Worm (Caenorhabditis elegans): ENCODE results near the gene twk-9.

twk-9 gene

DNA sequence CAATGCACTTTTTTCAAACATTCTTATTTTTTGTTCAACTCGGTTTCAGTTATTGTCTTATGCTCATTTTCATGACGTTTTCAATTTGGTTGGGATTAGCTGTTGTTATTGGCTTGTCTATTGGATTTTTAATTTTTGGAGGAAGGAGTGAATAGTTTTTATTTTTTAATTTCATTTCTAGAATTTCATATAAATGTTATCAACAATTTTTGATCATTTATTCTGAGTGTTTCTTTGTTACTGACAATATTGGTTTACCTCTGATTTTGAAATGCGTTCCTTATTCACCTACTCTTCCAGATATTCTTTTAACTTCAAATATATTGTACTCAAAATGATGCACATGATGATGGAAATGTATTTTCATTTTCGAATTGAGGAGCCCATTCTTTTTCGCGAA lies 39.0 kb upstream of the twk-9 start, which contains the start of gene F58G6.7:
Gene F58G6.7, plus strand, starts transcription at position 301 of the 400 bp plus-strand sequence.
- TF ChIP-seq dmd-8 (GFP tag; IDR thresholded peaks at IDR 0.05) (no peak), nhr-111 (GFP tag; optimal IDR thresholded peaks at IDR 0.05) (no peak), Y48G9A.11 (GFP tag; IDR thresholded peaks at IDR 0.05) (no peak), snpc-1.2 (GFP tag; IDR thresholded peaks at IDR 0.05) (no peak), dve-1 (tag; optimal IDR thresholded peaks at IDR 0.05; ENCODE audit: insufficient read depth) (no peak), hlh-30 (tag; optimal IDR thresholded peaks at IDR 0.05; ENCODE audit: insufficient read depth) (no peak), lin-39 (tag; optimal IDR thresholded peaks at IDR 0.05) (no peak), tag-97 (GFP tag; IDR thresholded peaks at IDR 0.05) (no peak)

DNA sequence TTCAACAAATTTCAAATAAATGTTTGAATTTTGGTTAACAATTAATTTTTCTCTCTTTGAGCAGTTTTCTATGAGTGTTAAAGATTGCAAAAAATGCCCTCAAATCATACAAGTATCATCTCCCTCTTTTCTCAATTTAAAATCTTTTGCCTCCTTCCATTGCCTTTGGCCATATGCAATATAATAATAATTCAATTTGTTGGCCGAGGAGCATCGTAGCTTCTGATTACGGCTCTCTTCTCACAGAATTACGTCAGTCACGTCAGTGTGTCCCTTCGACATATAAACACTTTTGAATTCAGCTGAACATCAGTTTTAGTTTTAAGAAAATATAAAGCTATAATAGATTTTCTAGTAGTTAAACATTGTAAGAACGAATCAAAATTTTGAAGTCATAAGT lies 37.4 kb upstream of the twk-9 start:
- TF ChIP-seq ZK337.2 (GFP tag; IDR thresholded peaks at IDR 0.05): no peak
- TF ChIP-seq ces-1 (GFP tag; optimal IDR thresholded peaks at IDR 0.05): peak; percentile 41

DNA sequence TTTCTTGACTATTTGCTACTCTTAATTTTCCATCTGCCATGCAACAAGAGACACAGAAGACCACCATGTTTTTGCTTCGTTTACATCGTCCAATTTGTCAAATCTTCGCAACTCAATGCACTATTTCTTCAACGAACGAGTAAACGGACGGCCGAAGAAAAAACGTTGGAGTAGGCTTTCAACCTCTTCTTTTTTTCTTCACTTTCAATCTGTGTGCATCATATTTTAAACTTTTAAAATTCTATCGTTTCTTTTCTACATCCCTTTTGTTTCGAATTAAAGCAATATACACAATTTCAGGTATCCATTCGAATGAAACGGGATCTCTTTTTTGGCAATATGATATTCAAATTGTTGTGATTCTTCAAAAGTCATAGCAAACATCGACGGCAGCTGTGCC lies 35.2 kb upstream of the twk-9 start, which contains the start of gene acc-1:
Gene acc-1, plus strand, starts transcription at position 301 of the 400 bp plus-strand sequence.
- TF ChIP-seq spr-1 (tag; optimal IDR thresholded peaks at IDR 0.05) (no peak), madf-9 (GFP tag; conservative IDR thresholded peaks at IDR 0.05) (no peak), pha-4 (GFP tag; IDR thresholded peaks at IDR 0.05) (no peak), pha-4 (tag; optimal IDR thresholded peaks at IDR 0.05) (no peak), saeg-2 (GFP tag; IDR thresholded peaks at IDR 0.05) (no peak), egl-27 (tag; optimal IDR thresholded peaks at IDR 0.05) (no peak), ZK337.2 (GFP tag; IDR thresholded peaks at IDR 0.05) (no peak), lin-15B (tag; optimal IDR thresholded peaks at IDR 0.05) (no peak), F37D6.2 (tag; optimal IDR thresholded peaks at IDR 0.05) (no peak), egl-43 (GFP tag; IDR thresholded peaks at IDR 0.05) (no peak)

DNA sequence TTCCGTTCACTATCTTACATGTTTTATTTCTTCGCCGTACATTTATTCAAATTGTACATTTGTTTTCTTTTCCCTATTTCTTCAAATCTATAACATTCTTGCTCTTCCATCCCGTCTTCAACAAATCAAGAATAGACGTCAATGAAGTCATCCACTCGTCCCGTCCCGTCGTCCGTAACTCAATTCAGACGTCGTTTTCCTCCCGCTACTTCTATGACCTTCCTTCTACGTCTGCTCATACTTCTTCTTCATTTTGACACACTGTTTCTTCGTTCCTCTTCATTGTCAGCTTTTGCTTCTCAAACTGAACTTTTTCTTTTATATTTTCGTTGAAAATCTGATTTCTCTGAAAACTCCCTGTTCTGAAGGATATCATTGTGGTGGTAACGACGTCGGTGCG lies 33.0 kb upstream of the twk-9 start:
- TF ChIP-seq ceh-62 (tag; optimal IDR thresholded peaks at IDR 0.05): no peak
- peak; percentile 9; the same call in 1 of the 2 replicates for TF ChIP-seq ctbp-1 (GFP tag; IDR thresholded peaks at IDR 0.05)
- TF ChIP-seq aha-1 (tag): peak; percentile 5
- peak; percentile 73 for TF ChIP-seq fkh-10 (GFP tag; optimal IDR thresholded peaks at IDR 0.05)
- TF ChIP-seq ceh-44 (GFP tag; IDR thresholded peaks at IDR 0.05): no peak
- peak in 1 of 2 experiments; percentile 20 for TF ChIP-seq unc-62 (GFP tag; optimal IDR thresholded peaks at IDR 0.05 in 1 of 2)
- TF ChIP-seq unc-62 (tag; optimal IDR thresholded peaks at IDR 0.05): no peak
- TF ChIP-seq fos-1 (tag; optimal IDR thresholded peaks at IDR 0.05): no peak
- no peak for TF ChIP-seq D1046.2 (GFP tag; IDR thresholded peaks at IDR 0.05)
- TF ChIP-seq saeg-2 (GFP tag; IDR thresholded peaks at IDR 0.05): no peak
- no peak for TF ChIP-seq T26A8.4 (GFP tag; IDR thresholded peaks at IDR 0.05)

DNA sequence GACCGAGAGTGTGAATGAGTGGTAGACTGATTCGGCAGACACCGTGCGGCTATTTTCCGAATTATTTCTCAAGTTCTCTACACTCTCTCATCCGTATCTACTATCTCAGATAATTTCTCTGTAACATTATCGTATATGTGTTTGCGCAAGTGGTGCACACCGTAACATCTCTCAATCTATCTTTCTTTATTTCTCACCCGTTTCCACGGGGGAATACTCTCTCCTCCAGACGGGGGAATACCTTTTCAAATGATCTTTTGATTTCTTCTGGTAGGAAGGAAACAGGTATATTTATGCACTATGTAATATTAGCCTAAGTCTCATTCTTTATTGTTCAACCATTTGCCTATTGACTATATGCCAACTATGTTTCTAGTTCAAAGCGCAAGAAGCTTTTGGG lies 25.9 kb upstream of the twk-9 start:
- TF ChIP-seq aha-1 (tag): peak; percentile 81
- no peak for TF ChIP-seq ceh-82 (tag; optimal IDR thresholded peaks at IDR 0.05)
- peak; percentile 28 for TF ChIP-seq nhr-10 (tag; optimal IDR thresholded peaks at IDR 0.05)

DNA sequence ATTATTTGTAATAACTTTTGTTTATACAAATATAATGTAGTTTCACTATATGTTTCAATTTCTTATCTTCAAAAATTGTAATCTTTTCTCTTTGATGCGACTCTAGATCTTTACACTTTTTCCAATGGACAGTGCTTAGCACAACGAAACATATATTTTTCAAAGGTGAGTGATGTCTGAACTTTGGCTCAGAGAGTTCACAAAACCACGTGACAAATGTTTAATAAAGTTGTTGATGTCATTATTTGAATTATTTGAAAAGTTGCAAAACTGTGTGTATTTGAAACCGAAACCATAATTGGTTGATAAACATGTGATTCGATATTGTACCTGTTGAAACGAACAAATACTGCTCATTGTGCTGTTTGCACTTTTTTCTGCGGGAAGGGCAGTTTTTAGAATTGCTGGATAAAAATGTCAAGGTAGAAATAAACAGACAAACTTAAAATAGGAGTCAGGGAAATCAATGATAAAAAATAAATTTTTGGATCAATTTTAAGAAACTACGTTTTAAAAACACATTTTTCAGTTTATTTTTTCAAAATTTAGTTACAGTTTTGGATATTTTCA lies 24.8 kb upstream of the twk-9 start:
- TF ChIP-seq tra-1 (GFP tag; IDR thresholded peaks at IDR 0.05) (no peak), nhr-25 (tag; optimal IDR thresholded peaks at IDR 0.05; ENCODE audit: borderline replicate concordance, insufficient read depth) (no peak), zip-2 (tag; optimal IDR thresholded peaks at IDR 0.05) (no peak), unc-62 (GFP tag; optimal IDR thresholded peaks at IDR 0.05 in 1 of 2) (peak in 1 of 2 experiments; percentile 83), unc-62 (tag; optimal IDR thresholded peaks at IDR 0.05) (no peak), ceh-20 (GFP tag; IDR thresholded peaks at IDR 0.05) (no peak), hmg-1.1 (GFP tag; IDR thresholded peaks at IDR 0.05) (no peak), mdl-1 (tag; optimal IDR thresholded peaks at IDR 0.05) (peak in 1 of 2 experiments; percentile 38), nhr-28 (tag; optimal IDR thresholded peaks at IDR 0.05) (peak; percentile 61), dve-1 (tag; optimal IDR thresholded peaks at IDR 0.05; ENCODE audit: insufficient read depth) (peak; percentile 83), D1046.2 (GFP tag; IDR thresholded peaks at IDR 0.05) (no peak), ama-1 (optimal IDR thresholded peaks at IDR 0.05) (no peak), hlh-11 (tag; optimal IDR thresholded peaks at IDR 0.05) (peak; percentile 61), nhr-111 (GFP tag; optimal IDR thresholded peaks at IDR 0.05) (no peak), hlh-30 (tag; optimal IDR thresholded peaks at IDR 0.05; ENCODE audit: insufficient read depth) (peak; percentile 65), Y75B8A.6 (GFP tag; IDR thresholded peaks at IDR 0.05) (no peak), egl-27 (tag; optimal IDR thresholded peaks at IDR 0.05) (no peak), zfp-2 (tag; optimal IDR thresholded peaks at IDR 0.05) (no peak)

Data from whole organism, L4 larva.